Worm (Caenorhabditis elegans) whole organism, L3 larva: ENCODE results near the gene C17H12.8.

Experiments used
- aly-2 ChIP-seq: fragments of 150-350 bp; optimal IDR thresholded peaks from 2 replicates; lab custom pipeline; 2014; ENCODE audit warnings: missing biosample characterization, missing genetic modification characterization
- ama-1 ChIP-seq: fragments of 150-350 bp; optimal IDR thresholded peaks from 2 replicates; lab custom pipeline; 2018
- ceh-82 ChIP-seq: fragments of 150-350 bp; optimal IDR thresholded peaks from 2 replicates; lab custom pipeline; 2014; ENCODE audit warnings: missing biosample characterization, missing genetic modification characterization
- daf-12 ChIP-seq: fragments of 150-350 bp; optimal IDR thresholded peaks from 2 replicates; lab custom pipeline; 2014; ENCODE audit warnings: missing biosample characterization, missing genetic modification reagents, missing genetic modification characterization
- elt-3 ChIP-seq, 3 experiments: fragments of 150-350 bp in 1 of 3; sonication (generic microtip) in 2 of 3; optimal IDR thresholded peaks; 2 replicates in 2 of 3; 4 replicates in 1 of 3; lab custom pipeline; 2014 to 2017; ENCODE audit warnings: missing biosample characterization in 3 of 3, missing genetic modification characterization in 3 of 3
- fos-1 ChIP-seq: fragments of 150-350 bp; optimal IDR thresholded peaks from 2 replicates; lab custom pipeline; 2014; ENCODE audit warnings: missing biosample characterization, missing genetic modification characterization
- jun-1 ChIP-seq: fragments of 150-350 bp; optimal IDR thresholded peaks from 2 replicates; lab custom pipeline; 2014; ENCODE audit warnings: missing biosample characterization, missing genetic modification reagents, missing genetic modification characterization
- lin-15B ChIP-seq: fragments of 150-350 bp; optimal IDR thresholded peaks from 2 replicates; lab custom pipeline; 2014; ENCODE audit warnings: missing biosample characterization, missing genetic modification characterization
- nhr-237 ChIP-seq: fragments of 150-350 bp; optimal IDR thresholded peaks from 2 replicates; lab custom pipeline; 2014; ENCODE audit warnings: missing biosample characterization, missing genetic modification characterization
- nhr-28 ChIP-seq: fragments of 150-350 bp; optimal IDR thresholded peaks from 2 replicates; lab custom pipeline; 2014; ENCODE audit warnings: missing biosample characterization, missing genetic modification characterization
- pha-4 ChIP-seq: fragments of 150-350 bp; optimal IDR thresholded peaks from 2 replicates; lab custom pipeline; 2014; ENCODE audit warnings: missing biosample characterization, missing genetic modification reagents, missing genetic modification characterization
- unc-39 ChIP-seq: sonication (generic microtip); optimal IDR thresholded peaks from 4 replicates; lab custom pipeline; 2017; ENCODE audit warnings: missing biosample characterization, missing genetic modification characterization

DNA sequence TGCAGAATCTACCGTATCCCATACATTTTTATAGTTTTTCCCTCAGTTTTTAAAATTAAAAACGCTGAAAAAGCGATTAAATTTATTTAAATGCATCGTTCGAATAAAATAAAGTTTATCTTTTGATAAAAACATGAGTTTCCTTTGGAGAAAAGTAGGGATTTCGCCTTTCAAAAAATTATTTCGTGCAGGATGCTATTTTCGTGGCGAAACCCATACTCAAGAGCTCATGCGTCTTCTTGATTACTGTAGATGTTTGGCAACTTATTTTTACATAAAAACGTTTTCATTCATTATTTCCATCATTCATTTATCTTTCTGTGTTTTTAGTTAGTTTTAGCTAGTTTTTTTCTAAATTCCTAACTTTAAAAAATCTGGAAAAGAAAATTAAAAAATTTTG, 28.6 kb upstream of the C17H12.8 start:
- no peak for TF ChIP-seq jun-1 (tag; lab: Kevin White, UChicago)
- no peak for TF ChIP-seq daf-12 (tag; lab: Kevin White, UChicago)
- TF ChIP-seq unc-39 (tag; lab: Kevin White, UChicago) = no peak
- no peak for TF ChIP-seq fos-1 (tag; lab: Kevin White, UChicago)
- no peak for TF ChIP-seq elt-3 (tag; optimal IDR thresholded peaks at IDR 0.05; lab: Kevin White, UChicago)
- TF ChIP-seq nhr-237 (tag; lab: Kevin White, UChicago) = no peak
- TF ChIP-seq pha-4 (tag; lab: Kevin White, UChicago) = no peak
- TF ChIP-seq aly-2 (tag; lab: Kevin White, UChicago) = no peak
- TF ChIP-seq ceh-82 = no peak
- TF ChIP-seq lin-15B (tag; lab: Kevin White, UChicago) = no peak
- no peak for TF ChIP-seq nhr-28 (tag; lab: Kevin White, UChicago)
- no peak for TF ChIP-seq ama-1 (lab: Kevin White, UChicago)
